Worm (Caenorhabditis elegans) whole organism, L3 larva: ENCODE results near the gene oac-49.

Experiments used
- R02D3.7 ChIP-seq: fragments of 150-350 bp; optimal IDR thresholded peaks from 2 replicates; lab custom pipeline; 2014; ENCODE audit warnings: missing biosample characterization, missing genetic modification characterization
- ZK546.5 ChIP-seq: sonication (generic microtip); optimal IDR thresholded peaks from 2 replicates; lab custom pipeline; 2017; ENCODE audit warnings: missing biosample characterization, missing genetic modification characterization
- ama-1 ChIP-seq: fragments of 150-350 bp; optimal IDR thresholded peaks from 2 replicates; lab custom pipeline; 2018
- ceh-16 ChIP-seq: sonication (generic microtip); optimal IDR thresholded peaks from 2 replicates; lab custom pipeline; 2017; ENCODE audit warnings: missing biosample characterization, missing genetic modification characterization
- ceh-28 ChIP-seq: fragments of 150-350 bp; optimal IDR thresholded peaks from 2 replicates; lab custom pipeline; 2014; ENCODE audit warnings: missing biosample characterization, missing genetic modification reagents, missing genetic modification characterization
- ceh-82 ChIP-seq: fragments of 150-350 bp; optimal IDR thresholded peaks from 2 replicates; lab custom pipeline; 2014; ENCODE audit warnings: missing biosample characterization, missing genetic modification characterization
- ceh-9 ChIP-seq: sonication (generic microtip); optimal IDR thresholded peaks from 2 replicates; lab custom pipeline; 2018; ENCODE audit warnings: missing biosample characterization, missing genetic modification characterization
- egl-27 ChIP-seq: sonication (generic microtip); optimal IDR thresholded peaks from 4 replicates; lab custom pipeline; 2017; ENCODE audit warnings: missing biosample characterization, missing genetic modification reagents, missing genetic modification characterization
- elt-1 ChIP-seq: fragments of 150-350 bp; optimal IDR thresholded peaks from 2 replicates; lab custom pipeline; 2014; ENCODE audit warnings: missing biosample characterization, missing genetic modification characterization
- elt-2 ChIP-seq: sonication (generic microtip); optimal IDR thresholded peaks from 2 replicates; lab custom pipeline; 2016; ENCODE audit warnings: missing genetic modification reagents, mild to moderate bottlenecking, missing genetic modification characterization, missing compliant biosample characterization
- elt-3 ChIP-seq, 3 experiments: fragments of 150-350 bp in 1 of 3; sonication (generic microtip) in 2 of 3; optimal IDR thresholded peaks; 2 replicates in 2 of 3; 4 replicates in 1 of 3; lab custom pipeline; 2014 to 2017; ENCODE audit warnings: missing biosample characterization in 3 of 3, missing genetic modification characterization in 3 of 3
- eor-1 ChIP-seq, 2 experiments: fragments of 150-350 bp; optimal IDR thresholded peaks; 2 replicates each; lab custom pipeline; 2014 to 2018; ENCODE audit warnings: missing biosample characterization in 2 of 2, missing genetic modification characterization in 2 of 2
- fkh-10 ChIP-seq: sonication (generic microtip); optimal IDR thresholded peaks from 2 replicates; lab custom pipeline; 2017; ENCODE audit warnings: missing biosample characterization, missing genetic modification reagents, missing genetic modification characterization
- fos-1 ChIP-seq: fragments of 150-350 bp; optimal IDR thresholded peaks from 2 replicates; lab custom pipeline; 2014; ENCODE audit warnings: missing biosample characterization, missing genetic modification characterization
- hmg-11 ChIP-seq: sonication (generic microtip); optimal IDR thresholded peaks from 2 replicates; lab custom pipeline; 2016; ENCODE audit warnings: missing genetic modification characterization, missing compliant biosample characterization
- lin-39 ChIP-seq: fragments of 150-350 bp; optimal IDR thresholded peaks from 2 replicates; lab custom pipeline; 2018; ENCODE audit warnings: missing biosample characterization, missing genetic modification reagents, missing genetic modification characterization
- lsy-12 ChIP-seq: sonication (generic microtip); optimal IDR thresholded peaks from 2 replicates; lab custom pipeline; 2016; ENCODE audit warnings: mild to moderate bottlenecking, missing genetic modification characterization, missing compliant biosample characterization
- mdl-1 ChIP-seq: fragments of 150-350 bp; optimal IDR thresholded peaks from 2 replicates; lab custom pipeline; 2014; ENCODE audit warnings: missing biosample characterization, missing genetic modification characterization
- mml-1 ChIP-seq: fragments of 150-350 bp; sonication (generic microtip); optimal IDR thresholded peaks from 3 replicates; lab custom pipeline; 2014; ENCODE audit warnings: missing biosample characterization, missing genetic modification characterization
- nfya-1 ChIP-seq: sonication (generic microtip); optimal IDR thresholded peaks from 2 replicates; lab custom pipeline; 2017; ENCODE audit warnings: missing genetic modification characterization, mild to moderate bottlenecking, missing compliant biosample characterization, antibody characterized with exemption, moderate library complexity; ENCODE audit not compliant: insufficient read depth
- nhr-11 ChIP-seq: fragments of 150-350 bp; optimal IDR thresholded peaks from 2 replicates; lab custom pipeline; 2014; ENCODE audit warnings: missing biosample characterization, missing genetic modification characterization
- nhr-12 ChIP-seq: fragments of 150-350 bp; optimal IDR thresholded peaks from 2 replicates; lab custom pipeline; 2014; ENCODE audit warnings: missing biosample characterization, missing genetic modification characterization
- nhr-23 ChIP-seq: fragments of 150-350 bp; optimal IDR thresholded peaks from 2 replicates; lab custom pipeline; 2014; ENCODE audit warnings: missing biosample characterization, missing genetic modification reagents, missing genetic modification characterization
- nhr-237 ChIP-seq: fragments of 150-350 bp; optimal IDR thresholded peaks from 2 replicates; lab custom pipeline; 2014; ENCODE audit warnings: missing biosample characterization, missing genetic modification characterization
- nhr-25 ChIP-seq: sonication (generic microtip); optimal IDR thresholded peaks from 2 replicates; lab custom pipeline; 2017; ENCODE audit warnings: missing biosample characterization, missing genetic modification characterization
- nhr-28 ChIP-seq: fragments of 150-350 bp; optimal IDR thresholded peaks from 2 replicates; lab custom pipeline; 2014; ENCODE audit warnings: missing biosample characterization, missing genetic modification characterization
- nhr-67 ChIP-seq: fragments of 150-350 bp; optimal IDR thresholded peaks from 2 replicates; lab custom pipeline; 2014; ENCODE audit warnings: missing biosample characterization, missing genetic modification characterization
- nhr-76 ChIP-seq: fragments of 150-350 bp; sonication (generic microtip); optimal IDR thresholded peaks from 5 replicates; lab custom pipeline; 2014; ENCODE audit warnings: missing biosample characterization, missing genetic modification characterization
- pha-4 ChIP-seq: fragments of 150-350 bp; optimal IDR thresholded peaks from 2 replicates; lab custom pipeline; 2014; ENCODE audit warnings: missing biosample characterization, missing genetic modification reagents, missing genetic modification characterization
- sea-2 ChIP-seq: fragments of 150-350 bp; sonication (generic microtip); optimal IDR thresholded peaks from 4 replicates; lab custom pipeline; 2014; ENCODE audit warnings: missing biosample characterization, missing genetic modification reagents, missing genetic modification characterization
- skn-1 ChIP-seq: fragments of 150-350 bp; optimal IDR thresholded peaks from 2 replicates; lab custom pipeline; 2014; ENCODE audit warnings: missing biosample characterization, missing genetic modification characterization
- snpc-4 ChIP-seq: fragments of 150-350 bp; optimal IDR thresholded peaks from 2 replicates; lab custom pipeline; 2014; ENCODE audit warnings: missing biosample characterization, missing genetic modification characterization
- tbx-2 ChIP-seq: sonication (generic microtip); optimal IDR thresholded peaks from 2 replicates; lab custom pipeline; 2016; ENCODE audit warnings: mild to moderate bottlenecking, missing genetic modification characterization, missing compliant biosample characterization
- unc-39 ChIP-seq: sonication (generic microtip); optimal IDR thresholded peaks from 4 replicates; lab custom pipeline; 2017; ENCODE audit warnings: missing biosample characterization, missing genetic modification characterization
- unc-62 ChIP-seq: fragments of 150-350 bp; sonication (generic microtip); optimal IDR thresholded peaks from 4 replicates; lab custom pipeline; 2014; ENCODE audit warnings: missing biosample characterization, missing genetic modification reagents, missing genetic modification characterization
- zag-1 ChIP-seq: fragments of 150-350 bp; optimal IDR thresholded peaks from 2 replicates; lab custom pipeline; 2014; ENCODE audit warnings: missing biosample characterization, missing genetic modification characterization
- ztf-11 ChIP-seq: fragments of 150-350 bp; optimal IDR thresholded peaks from 2 replicates; lab custom pipeline; 2014; ENCODE audit warnings: missing biosample characterization, missing genetic modification characterization
- ztf-4 ChIP-seq: fragments of 150-350 bp; optimal IDR thresholded peaks from 2 replicates; lab custom pipeline; 2014; ENCODE audit warnings: missing biosample characterization, missing genetic modification characterization

The oac-49 gene

ce11 chrV:19250983-19251382 lies 33.2 kb downstream of the oac-49 start, which contains the start of gene str-81:
Gene str-81 (minus strand): TSS chrV:19251083.
- TF ChIP-seq nhr-28 (no peak), hmg-11 (tag; lab: Kevin White, UChicago) (no peak), tbx-2 (no peak), nfya-1 (tag; lab: Kevin White, UChicago) (no peak), ceh-9 (no peak), nhr-23 (tag; lab: Kevin White, UChicago) (no peak), R02D3.7 (tag; lab: Kevin White, UChicago) (no peak), ceh-28 (tag; lab: Kevin White, UChicago) (no peak), pha-4 (tag; lab: Kevin White, UChicago) (no peak), ZK546.5 (tag; lab: Kevin White, UChicago) (no peak), nhr-25 (tag; lab: Kevin White, UChicago) (no peak)
- TF ChIP-seq, all 47 proteins: peak for 0

- TF ChIP-seq nhr-12 (tag; lab: Kevin White, UChicago) (no peak), skn-1 (tag; lab: Kevin White, UChicago) (no peak), nhr-11 (tag; lab: Kevin White, UChicago) (no peak), sea-2 (no peak), nhr-67 (tag; lab: Kevin White, UChicago) (no peak), fos-1 (tag; lab: Kevin White, UChicago) (no peak), lsy-12 (tag; lab: Kevin White, UChicago) (no peak), eor-1 (tag; optimal IDR thresholded peaks at IDR 0.05; lab: Kevin White, UChicago) (no peak), nhr-25 (tag; lab: Kevin White, UChicago) (no peak), fkh-10 (no peak), nhr-237 (no peak), ztf-4 (tag; lab: Kevin White, UChicago) (no peak), elt-2 (no peak), zag-1 (no peak), ztf-11 (tag; lab: Kevin White, UChicago) (no peak), hmg-11 (tag; lab: Kevin White, UChicago) (no peak), unc-62 (no peak)
Measured at ce11 chrV:19251844-19252243, 34.1 kb downstream of the oac-49 start, which contains the start of gene F21D9.11. Gene F21D9.11 (plus strand): TSS chrV:19252144.

DNA sequence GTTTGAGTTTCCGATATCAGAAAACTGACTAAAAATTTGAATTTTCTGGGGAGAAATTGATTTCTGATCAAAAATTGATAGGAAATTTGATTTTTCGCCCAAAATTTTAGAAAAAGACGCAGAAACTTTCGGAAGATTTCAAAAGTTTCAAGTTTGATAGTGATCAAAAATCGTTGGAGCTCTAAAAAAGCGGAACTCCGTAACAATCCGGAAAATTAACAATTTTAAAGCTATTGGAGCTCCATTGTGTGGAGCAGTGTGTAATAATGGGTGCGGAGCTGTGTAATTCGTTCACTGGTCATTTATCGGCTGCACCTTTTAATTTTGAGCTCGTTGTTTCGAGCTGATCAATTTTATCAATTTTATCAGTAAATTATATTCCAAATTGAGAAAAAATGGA lies 35.7 kb downstream of the oac-49 start, which contains the start of gene F21D9.4:
TSS of gene F21D9.4 (plus strand) at position 301 of the 400 bp plus-strand sequence.
- no peak for TF ChIP-seq ama-1 (lab: Kevin White, UChicago)
- no peak for TF ChIP-seq nhr-25 (tag; lab: Kevin White, UChicago)
- TF ChIP-seq nhr-76 (tag; lab: Kevin White, UChicago), result no peak
- TF ChIP-seq egl-27 (tag; lab: Kevin White, UChicago), result no peak
- no peak for TF ChIP-seq ceh-9
- TF ChIP-seq ztf-4 (tag; lab: Kevin White, UChicago), result no peak
- TF ChIP-seq lsy-12 (tag; lab: Kevin White, UChicago), result no peak
- no peak for TF ChIP-seq elt-1
- TF ChIP-seq fkh-10, result no peak
- no peak for TF ChIP-seq unc-39
- no peak for TF ChIP-seq eor-1 (tag; optimal IDR thresholded peaks at IDR 0.05; lab: Kevin White, UChicago)
- no peak for TF ChIP-seq nhr-23 (tag; lab: Kevin White, UChicago)
- TF ChIP-seq lin-39, result no peak
- no peak for TF ChIP-seq fos-1 (tag; lab: Kevin White, UChicago)
- TF ChIP-seq ceh-28 (tag; lab: Kevin White, UChicago), result no peak
- TF ChIP-seq ceh-82 (tag; lab: Kevin White, UChicago), result no peak
- TF ChIP-seq ZK546.5 (tag; lab: Kevin White, UChicago), result no peak
- no peak for TF ChIP-seq ceh-16 (tag; lab: Kevin White, UChicago)
- no peak for TF ChIP-seq nhr-28
- no peak for TF ChIP-seq pha-4 (tag; lab: Kevin White, UChicago)

DNA sequence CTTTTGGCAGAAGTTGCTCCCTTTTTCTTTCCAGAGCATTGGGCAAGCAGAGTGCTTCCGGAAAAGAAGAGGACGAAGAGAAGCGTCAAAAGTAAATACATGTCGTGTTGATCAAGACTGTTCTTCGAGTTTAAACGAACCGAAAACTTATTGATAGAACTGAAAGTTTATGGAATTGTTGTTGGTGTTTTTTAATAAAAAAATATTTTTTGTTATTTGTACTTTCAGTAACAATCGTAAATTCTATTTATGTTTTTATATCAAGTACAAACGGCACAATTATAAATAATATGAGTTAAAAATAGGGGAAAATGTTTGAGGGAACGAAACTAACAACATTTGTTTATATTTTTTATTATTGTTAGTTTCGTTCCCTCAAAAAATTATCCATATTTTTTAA lies 39.9 kb downstream of the oac-49 start, which contains the start of gene F21D9.3:
TSS of gene F21D9.3 (minus strand) at position 101 of the 400 bp plus-strand sequence.
- TF ChIP-seq sea-2 (no peak), nhr-25 (tag; lab: Kevin White, UChicago) (no peak), R02D3.7 (tag; lab: Kevin White, UChicago) (no peak), lin-39 (no peak), ztf-11 (tag; lab: Kevin White, UChicago) (no peak), snpc-4 (tag; lab: Kevin White, UChicago) (no peak)
- TF ChIP-seq, all 47 proteins: peak for 0

DNA sequence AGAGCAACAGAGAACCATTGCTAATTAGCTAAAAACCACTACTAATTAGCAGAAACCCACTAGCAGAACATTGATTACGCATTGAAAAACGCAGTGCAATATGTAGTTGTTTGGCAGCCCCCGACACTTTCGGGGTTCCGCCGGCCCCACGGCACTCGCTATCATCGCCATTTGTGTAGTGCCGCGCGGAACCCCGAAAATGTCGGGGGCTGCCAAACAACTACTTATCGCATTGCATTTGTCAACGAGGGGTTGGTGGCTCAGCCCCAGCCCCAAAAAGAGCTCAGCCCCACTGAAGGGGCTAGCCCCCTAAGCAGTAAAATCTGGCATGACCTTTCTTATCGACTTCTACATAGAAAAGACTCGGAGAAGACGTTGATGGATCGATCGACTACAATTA lies 41.6 kb downstream of the oac-49 start:
- TF ChIP-seq elt-1 (no peak), fkh-10 (no peak), ceh-82 (tag; lab: Kevin White, UChicago) (no peak), lin-39 (no peak), mml-1 (tag; lab: Kevin White, UChicago) (no peak), skn-1 (tag; lab: Kevin White, UChicago) (no peak), mdl-1 (tag; lab: Kevin White, UChicago) (no peak), R02D3.7 (tag; lab: Kevin White, UChicago) (no peak), nhr-237 (no peak), nhr-25 (tag; lab: Kevin White, UChicago) (no peak), nhr-67 (tag; lab: Kevin White, UChicago) (no peak), nhr-76 (tag; lab: Kevin White, UChicago) (no peak), tbx-2 (no peak), elt-3 (tag; optimal IDR thresholded peaks at IDR 0.05; lab: Kevin White, UChicago) (no peak), pha-4 (tag; lab: Kevin White, UChicago) (no peak), ceh-28 (tag; lab: Kevin White, UChicago) (no peak), unc-62 (no peak), snpc-4 (tag; lab: Kevin White, UChicago) (no peak)
